Worm (Caenorhabditis elegans) whole organism, young adult: Measurements from ENCODE around the gene Y22D7AL.4.

Source experiments
- D2030.7 ChIP-seq: fragments of 200-800 bp; sonication (Bioruptor generic); IDR thresholded peaks from 2 replicates; pipeline ENCODE4 v1.3.6; 2022; ENCODE audit warnings: missing genetic modification reagents, missing genetic modification characterization, missing compliant biosample characterization
- F10E7.11 ChIP-seq: sonication (generic microtip); optimal IDR thresholded peaks from 2 replicates; lab custom pipeline; 2017; ENCODE audit warnings: mild to moderate bottlenecking, missing genetic modification characterization, moderate library complexity, missing compliant biosample characterization
- F37B4.10 ChIP-seq: fragments of 200-800 bp; sonication (Bioruptor generic); IDR thresholded peaks from 2 replicates; pipeline ENCODE4 v1.3.6; 2022; ENCODE audit warnings: missing genetic modification characterization, missing compliant biosample characterization
- F39B2.1 ChIP-seq: fragments of 200-800 bp; sonication (Bioruptor generic); IDR thresholded peaks from 2 replicates; pipeline ENCODE4 v1.3.6; 2022; ENCODE audit warnings: missing genetic modification reagents, missing genetic modification characterization, missing compliant biosample characterization
- F52B5.7 ChIP-seq: sonication (generic microtip); optimal IDR thresholded peaks from 2 replicates; lab custom pipeline; 2016; ENCODE audit warnings: mild to moderate bottlenecking, missing genetic modification characterization, missing compliant biosample characterization
- T26A5.8 ChIP-seq: sonication (generic microtip); optimal IDR thresholded peaks from 2 replicates; lab custom pipeline; 2016; ENCODE audit warnings: missing genetic modification characterization, missing compliant biosample characterization
- Y95B8A.8 ChIP-seq: fragments of 200-800 bp; sonication (Bioruptor generic); IDR thresholded peaks from 2 replicates; pipeline ENCODE4 v1.3.6; 2022; ENCODE audit warnings: missing genetic modification reagents, missing genetic modification characterization, missing compliant biosample characterization
- akir-1 ChIP-seq: fragments of 200-800 bp; sonication (Bioruptor generic); optimal IDR thresholded peaks from 2 replicates; lab custom pipeline; 2018; ENCODE audit warnings: mild to moderate bottlenecking, missing genetic modification characterization, moderate library complexity, missing compliant biosample characterization
- attf-5 ChIP-seq: fragments of 200-800 bp; sonication (Bioruptor generic); optimal IDR thresholded peaks from 2 replicates; lab custom pipeline; 2018; ENCODE audit warnings: mild to moderate bottlenecking, missing genetic modification characterization, missing compliant biosample characterization
- attf-6 ChIP-seq: fragments of 200-800 bp; sonication (Bioruptor generic); IDR thresholded peaks from 2 replicates; pipeline ENCODE4 v1.3.6; 2022; ENCODE audit warnings: missing genetic modification reagents, missing genetic modification characterization, missing compliant biosample characterization
- bed-2 ChIP-seq: fragments of 200-800 bp; sonication (Bioruptor generic); IDR thresholded peaks from 2 replicates; pipeline ENCODE4 v1.3.6; 2022; ENCODE audit warnings: missing genetic modification reagents, missing genetic modification characterization, missing compliant biosample characterization
- ccch-3 ChIP-seq: fragments of 200-800 bp; sonication (Bioruptor generic); optimal IDR thresholded peaks from 2 replicates; lab custom pipeline; 2018; ENCODE audit warnings: mild to moderate bottlenecking, missing genetic modification characterization, missing compliant biosample characterization
- cebp-2 ChIP-seq: fragments of 200-800 bp; sonication (Bioruptor generic); IDR thresholded peaks from 2 replicates; pipeline ENCODE4 v1.3.6; 2022; ENCODE audit warnings: missing genetic modification characterization, missing compliant biosample characterization
- ceh-100 ChIP-seq: fragments of 200-800 bp; sonication (Bioruptor generic); IDR thresholded peaks from 2 replicates; pipeline ENCODE4 v1.3.6; 2022; ENCODE audit warnings: missing genetic modification reagents, missing genetic modification characterization, missing compliant biosample characterization
- ceh-27 ChIP-seq: fragments of 200-800 bp; sonication (Bioruptor generic); optimal IDR thresholded peaks from 2 replicates; lab custom pipeline; 2018; ENCODE audit warnings: mild to moderate bottlenecking, missing genetic modification characterization, moderate library complexity, missing compliant biosample characterization
- ceh-58 ChIP-seq: fragments of 200-800 bp; sonication (Bioruptor generic); IDR thresholded peaks from 2 replicates; pipeline ENCODE4 v1.3.6; 2022; ENCODE audit warnings: missing genetic modification characterization, missing compliant biosample characterization
- ceh-79 ChIP-seq: sonication (generic microtip); optimal IDR thresholded peaks from 2 replicates; lab custom pipeline; 2017; ENCODE audit warnings: mild to moderate bottlenecking, missing genetic modification characterization, missing compliant biosample characterization
- chd-7 ChIP-seq: sonication (generic microtip); optimal IDR thresholded peaks from 2 replicates; lab custom pipeline; 2016; ENCODE audit warnings: mild to moderate bottlenecking, missing genetic modification characterization, moderate library complexity, missing compliant biosample characterization
- dox-1 ChIP-seq: fragments of 200-800 bp; sonication (Bioruptor generic); IDR thresholded peaks from 2 replicates; pipeline ENCODE4 v1.3.6; 2022; ENCODE audit warnings: missing genetic modification reagents, missing genetic modification characterization, missing compliant biosample characterization
- egl-18 ChIP-seq: fragments of 200-800 bp; sonication (Bioruptor generic); IDR thresholded peaks from 2 replicates; pipeline ENCODE4 v1.3.6; 2022; ENCODE audit warnings: missing genetic modification reagents, missing genetic modification characterization, missing compliant biosample characterization
- egl-44 ChIP-seq: fragments of 200-800 bp; sonication (Bioruptor generic); IDR thresholded peaks from 2 replicates; pipeline ENCODE4 v1.3.6; 2022; ENCODE audit warnings: missing genetic modification reagents, missing genetic modification characterization, missing compliant biosample characterization
- fkh-3 ChIP-seq: sonication (generic microtip); optimal IDR thresholded peaks from 2 replicates; lab custom pipeline; 2016; ENCODE audit warnings: mild to moderate bottlenecking, missing genetic modification characterization, missing compliant biosample characterization
- hmg-20 ChIP-seq: fragments of 200-800 bp; sonication (Bioruptor generic); IDR thresholded peaks from 2 replicates; pipeline ENCODE4 v1.3.6; 2022; ENCODE audit warnings: missing genetic modification reagents, missing genetic modification characterization, missing compliant biosample characterization
- hsf-1 ChIP-seq: fragments of 200-800 bp; sonication (Bioruptor generic); IDR thresholded peaks from 2 replicates; pipeline ENCODE4 v1.3.6; 2022; ENCODE audit warnings: missing genetic modification reagents, missing genetic modification characterization, missing compliant biosample characterization
- lin-35 ChIP-seq, 3 experiments: fragments of 150-350 bp in 2 of 3; sonication (generic microtip) in 1 of 3; optimal IDR thresholded peaks; 2 replicates each; lab custom pipeline; 2014 to 2018; ENCODE audit warnings: missing biosample characterization in 3 of 3, missing genetic modification characterization in 3 of 3, missing genetic modification reagents in 3 of 3
- lin-40 ChIP-seq: sonication (generic microtip); optimal IDR thresholded peaks from 2 replicates; lab custom pipeline; 2016; ENCODE audit warnings: missing genetic modification characterization, mild to moderate bottlenecking, missing compliant biosample characterization, missing genotype, missing genetic modification reagents
- lir-1 ChIP-seq: fragments of 200-800 bp; sonication (Bioruptor generic); conservative IDR thresholded peaks from 2 replicates; pipeline ENCODE4 v1.3.6; 2022; ENCODE audit warnings: missing genetic modification reagents, missing genetic modification characterization, missing compliant biosample characterization
- madf-10 ChIP-seq: sonication (generic microtip); optimal IDR thresholded peaks from 2 replicates; lab custom pipeline; 2016; ENCODE audit warnings: mild to moderate bottlenecking, missing genetic modification characterization, missing compliant biosample characterization
- mes-4 ChIP-seq: sonication (generic microtip); optimal IDR thresholded peaks from 2 replicates; lab custom pipeline; 2016; ENCODE audit warnings: missing genotype, missing genetic modification characterization, missing compliant biosample characterization
- nfya-1 ChIP-seq: sonication (generic microtip); optimal IDR thresholded peaks from 2 replicates; lab custom pipeline; 2017; ENCODE audit warnings: antibody characterized with exemption, missing compliant biosample characterization, missing genetic modification characterization, borderline replicate concordance; ENCODE audit not compliant: insufficient read depth
- pbrm-1 ChIP-seq: fragments of 200-800 bp; sonication (Bioruptor generic); IDR thresholded peaks from 2 replicates; pipeline ENCODE4 v1.3.6; 2022; ENCODE audit warnings: missing genetic modification reagents, missing genetic modification characterization, missing compliant biosample characterization
- pha-4 ChIP-seq: fragments of 150-350 bp; sonication (generic microtip); optimal IDR thresholded peaks from 2 replicates; lab custom pipeline; 2014; ENCODE audit warnings: missing biosample characterization, missing genetic modification reagents, missing genetic modification characterization
- repo-1 ChIP-seq: sonication (generic microtip); optimal IDR thresholded peaks from 2 replicates; lab custom pipeline; 2017; ENCODE audit warnings: mild to moderate bottlenecking, missing genetic modification characterization, missing compliant biosample characterization
- snpc-1.3 ChIP-seq: sonication (generic microtip); optimal IDR thresholded peaks from 2 replicates; lab custom pipeline; 2017; ENCODE audit warnings: missing genetic modification characterization, mild to moderate bottlenecking, missing compliant biosample characterization, antibody characterized with exemption, moderate library complexity, missing genotype, missing genetic modification reagents; ENCODE audit not compliant: insufficient read depth
- sptf-2 ChIP-seq: fragments of 200-800 bp; sonication (Bioruptor generic); optimal IDR thresholded peaks from 2 replicates; lab custom pipeline; 2018; ENCODE audit warnings: mild to moderate bottlenecking, missing genetic modification characterization, missing compliant biosample characterization
- tbp1 ChIP-seq: fragments of 200-800 bp; sonication (Bioruptor generic); optimal IDR thresholded peaks from 2 replicates; lab custom pipeline; 2018; ENCODE audit warnings: mild to moderate bottlenecking, missing genetic modification characterization, missing compliant biosample characterization
- tlf-1 ChIP-seq: fragments of 200-800 bp; sonication (Bioruptor generic); optimal IDR thresholded peaks from 2 replicates; lab custom pipeline; 2018; ENCODE audit warnings: mild to moderate bottlenecking, missing genetic modification characterization, missing compliant biosample characterization
- zim-3 ChIP-seq: sonication (generic microtip); optimal IDR thresholded peaks from 2 replicates; lab custom pipeline; 2017; ENCODE audit warnings: mild to moderate bottlenecking, missing genetic modification characterization, moderate library complexity, missing compliant biosample characterization
- ztf-22 ChIP-seq: fragments of 200-800 bp; sonication (Bioruptor generic); optimal IDR thresholded peaks from 2 replicates; lab custom pipeline; 2018; ENCODE audit warnings: mild to moderate bottlenecking, missing genetic modification characterization, moderate library complexity, missing compliant biosample characterization
- ztf-25 ChIP-seq: fragments of 200-800 bp; sonication (Bioruptor generic); IDR thresholded peaks from 2 replicates; pipeline ENCODE4 v1.3.6; 2022; ENCODE audit warnings: missing genetic modification reagents, missing genetic modification characterization, missing compliant biosample characterization
- ztf-6 ChIP-seq: fragments of 200-800 bp; sonication (Bioruptor generic); IDR thresholded peaks from 2 replicates; pipeline ENCODE4 v1.3.6; 2022; ENCODE audit warnings: missing genetic modification reagents, missing genetic modification characterization, missing compliant biosample characterization

The Y22D7AL.4 gene

ce11 chrIII:1616245-1617026 is 10.0 kb upstream of the Y22D7AL.4 start (continued):
- TF ChIP-seq tbp1 (GFP tag; lab: Kevin White, UChicago): peak; percentile 55
- no peak for TF ChIP-seq lin-35 (GFP tag; optimal IDR thresholded peaks at IDR 0.05; lab: Kevin White, UChicago)
- TF ChIP-seq hsf-1 (GFP tag; lab: Robert Waterston, UW): peak; percentile 82
- peak; percentile 48 for TF ChIP-seq dox-1 (GFP tag; lab: Robert Waterston, UW)
- TF ChIP-seq attf-5: peak; percentile 64
- no peak for TF ChIP-seq bed-2 (GFP tag; lab: Robert Waterston, UW)
- peak; percentile 43 for TF ChIP-seq lin-40 (tag; lab: Kevin White, UChicago)
- no peak for TF ChIP-seq pha-4
- no peak; the same call in 1 of the 2 replicates for TF ChIP-seq hmg-20 (GFP tag; lab: Robert Waterston, UW)
- TF ChIP-seq chd-7 (tag; lab: Kevin White, UChicago): peak; percentile 89
- TF ChIP-seq snpc-1.3 (tag; lab: Kevin White, UChicago): no peak
- no peak for TF ChIP-seq lir-1 (GFP tag; lab: Robert Waterston, UW)
- TF ChIP-seq F52B5.7 (tag; lab: Kevin White, UChicago): peak; percentile 92
- 0 out of 2 replicates have a peak, but pooled peaks have one; percentile 4 for TF ChIP-seq cebp-2 (GFP tag; lab: Robert Waterston, UW)
- TF ChIP-seq egl-18 (GFP tag; lab: Robert Waterston, UW): peak; percentile 68; the same call in 1 of the 2 replicates
- no peak; the same call in 1 of the 2 replicates for TF ChIP-seq F39B2.1 (GFP tag; lab: Robert Waterston, UW)
- TF ChIP-seq T26A5.8: peak; percentile 39
- TF ChIP-seq F37B4.10: no peak
- no peak for TF ChIP-seq ztf-6 (GFP tag; lab: Robert Waterston, UW)
- no peak for TF ChIP-seq ztf-22 (GFP tag; lab: Kevin White, UChicago)
- TF ChIP-seq Y95B8A.8 (GFP tag; lab: Robert Waterston, UW): peak; percentile 56; the same call in 1 of the 2 replicates
- peak; percentile 51 for TF ChIP-seq zim-3 (tag; lab: Kevin White, UChicago)
- TF ChIP-seq nfya-1 (tag; lab: Kevin White, UChicago): no peak
- peak; percentile 83 for TF ChIP-seq fkh-3 (tag; lab: Kevin White, UChicago)
- TF ChIP-seq ceh-79 (tag; lab: Kevin White, UChicago): peak; percentile 63
- no peak for TF ChIP-seq akir-1 (GFP tag; lab: Kevin White, UChicago)
- TF ChIP-seq repo-1 (tag; lab: Kevin White, UChicago): peak; percentile 93
- TF ChIP-seq D2030.7 (GFP tag; lab: Robert Waterston, UW): peak; percentile 38; the same call in 1 of the 2 replicates
- peak; percentile 79 for TF ChIP-seq ztf-25
- TF ChIP-seq mes-4 (tag; lab: Kevin White, UChicago): no peak
- no peak for TF ChIP-seq sptf-2 (GFP tag; lab: Kevin White, UChicago)
- TF ChIP-seq, all 124 proteins: peak for 66

- TF ChIP-seq madf-10 (tag; lab: Kevin White, UChicago): no peak
- TF ChIP-seq ceh-58: no peak
- TF ChIP-seq pha-4: no peak
- TF ChIP-seq pbrm-1 (GFP tag; lab: Robert Waterston, UW): no peak
- TF ChIP-seq attf-6 (GFP tag; lab: Robert Waterston, UW): no peak
- TF ChIP-seq tlf-1 (GFP tag; lab: Kevin White, UChicago): no peak
- no peak for TF ChIP-seq chd-7 (tag; lab: Kevin White, UChicago)
- TF ChIP-seq ceh-100 (GFP tag; lab: Robert Waterston, UW): no peak
- TF ChIP-seq ceh-27: no peak
- TF ChIP-seq ccch-3 (GFP tag; lab: Kevin White, UChicago): no peak
- TF ChIP-seq egl-44: no peak
- no peak for TF ChIP-seq F10E7.11 (tag; lab: Kevin White, UChicago)
These were observed 8.1 kb upstream of the Y22D7AL.4 start for ce11 chrIII:1618312-1618711.
